Fruit fly (Drosophila melanogaster): ENCODE results near the gene CG12662.

The CG12662 gene

dm6 chrX:8984342-8984741, at the start of gene CG12662:
CG12662 (minus strand) TSS chrX:8984442.
- no peak for TF ChIP-seq CTCF (optimal IDR thresholded peaks at IDR 0.05)
- no peak for TF ChIP-seq CG8478 (optimal IDR thresholded peaks at IDR 0.05)

dm6 chrX:9029900-9030373, 45.7 kb upstream of the CG12662 start, which contains the start of gene Nost:
Nost (plus strand) TSS chrX:9030205.
- TF ChIP-seq CG8478 (optimal IDR thresholded peaks at IDR 0.05), result no peak
- TF ChIP-seq CTCF (optimal IDR thresholded peaks at IDR 0.05), result no peak

- TF ChIP-seq CG8478 (optimal IDR thresholded peaks at IDR 0.05), result no peak
- TF ChIP-seq CTCF (optimal IDR thresholded peaks at IDR 0.05), result no peak
These were observed 45.2 kb upstream of the CG12662 start for dm6 chrX:9029416-9029815.

dm6 chrX:9020092-9020491, 35.9 kb upstream of the CG12662 start:
- TF ChIP-seq CTCF (optimal IDR thresholded peaks at IDR 0.05), result no peak
- TF ChIP-seq CG8478 (optimal IDR thresholded peaks at IDR 0.05), result no peak

- TF ChIP-seq CG8478 (optimal IDR thresholded peaks at IDR 0.05) (no peak), CTCF (optimal IDR thresholded peaks at IDR 0.05) (no peak)
These were observed 29.2 kb upstream of the CG12662 start for dm6 chrX:9013339-9013939.

- TF ChIP-seq CTCF (optimal IDR thresholded peaks at IDR 0.05) (no peak), CG8478 (optimal IDR thresholded peaks at IDR 0.05) (no peak)
These were observed 28.5 kb upstream of the CG12662 start for dm6 chrX:9012722-9013121.

- TF ChIP-seq CTCF (optimal IDR thresholded peaks at IDR 0.05), result no peak
- TF ChIP-seq CG8478 (optimal IDR thresholded peaks at IDR 0.05), result no peak
These were observed 23.0 kb upstream of the CG12662 start for dm6 chrX:9007215-9007614.

dm6 chrX:9004333-9004732, 20.1 kb upstream of the CG12662 start:
- TF ChIP-seq CG8478 (optimal IDR thresholded peaks at IDR 0.05), result no peak
- TF ChIP-seq CTCF (optimal IDR thresholded peaks at IDR 0.05), result no peak

dm6 chrX:8974203-8974602, 10.0 kb downstream of the CG12662 start, which contains the start of gene CG10962:
CG10962 (minus strand) TSS chrX:8974255.
- TF ChIP-seq CTCF (optimal IDR thresholded peaks at IDR 0.05) (no peak), CG8478 (optimal IDR thresholded peaks at IDR 0.05) (no peak)

dm6 chrX:8973136-8973535, 11.1 kb downstream of the CG12662 start:
- TF ChIP-seq CTCF (optimal IDR thresholded peaks at IDR 0.05) (no peak), CG8478 (optimal IDR thresholded peaks at IDR 0.05) (no peak)

- TF ChIP-seq CTCF (optimal IDR thresholded peaks at IDR 0.05) (no peak), CG8478 (optimal IDR thresholded peaks at IDR 0.05) (no peak)
These were observed 26.0 kb downstream of the CG12662 start for dm6 chrX:8958261-8958660.
